Worm (Caenorhabditis elegans) whole organism, young adult: ENCODE measurements around the gene F25B5.3.

ENCODE experiments used
- D2030.7 ChIP-seq: fragments of 200-800 bp; sonication (Bioruptor generic); IDR thresholded peaks from 2 replicates; pipeline ENCODE4 v1.3.6; 2022; ENCODE audit warnings: missing genetic modification reagents, missing genetic modification characterization, missing compliant biosample characterization
- F33H1.4 ChIP-seq: fragments of 200-800 bp; sonication (Bioruptor generic); IDR thresholded peaks from 2 replicates; pipeline ENCODE4 v1.3.6; 2022; ENCODE audit warnings: missing genetic modification reagents, missing genetic modification characterization, missing compliant biosample characterization
- F49E8.2 ChIP-seq: sonication (generic microtip); optimal IDR thresholded peaks from 3 replicates; lab custom pipeline; 2017; ENCODE audit warnings: missing genetic modification characterization, mild to moderate bottlenecking, missing compliant biosample characterization, antibody characterized with exemption, moderate library complexity; ENCODE audit not compliant: insufficient read depth
- F52B5.7 ChIP-seq: sonication (generic microtip); optimal IDR thresholded peaks from 2 replicates; lab custom pipeline; 2016; ENCODE audit warnings: mild to moderate bottlenecking, missing genetic modification characterization, missing compliant biosample characterization
- F55B11.4 ChIP-seq: sonication (generic microtip); optimal IDR thresholded peaks from 2 replicates; lab custom pipeline; 2016; ENCODE audit warnings: missing compliant biosample characterization, missing genetic modification characterization, borderline replicate concordance; ENCODE audit not compliant: insufficient read depth
- F57A8.1 ChIP-seq: fragments of 200-800 bp; sonication (Bioruptor generic); optimal IDR thresholded peaks from 2 replicates; lab custom pipeline; 2018; ENCODE audit warnings: mild to moderate bottlenecking, missing genetic modification characterization, moderate library complexity, missing compliant biosample characterization
- F57C9.4 ChIP-seq: sonication (generic microtip); optimal IDR thresholded peaks from 2 replicates; lab custom pipeline; 2017; ENCODE audit warnings: mild to moderate bottlenecking, missing genetic modification characterization, missing compliant biosample characterization
- T26A5.8 ChIP-seq: sonication (generic microtip); optimal IDR thresholded peaks from 2 replicates; lab custom pipeline; 2016; ENCODE audit warnings: missing genetic modification characterization, missing compliant biosample characterization
- Y53G8AR.9 ChIP-seq: fragments of 200-800 bp; sonication (Bioruptor generic); conservative IDR thresholded peaks from 2 replicates; pipeline ENCODE4 v1.3.6; 2022; ENCODE audit warnings: missing genetic modification reagents, missing genetic modification characterization, missing compliant biosample characterization
- Y67H2A.10 ChIP-seq: fragments of 200-800 bp; sonication (Bioruptor generic); conservative IDR thresholded peaks from 2 replicates; pipeline ENCODE4 v1.3.6; 2022; ENCODE audit warnings: missing genetic modification reagents, missing genetic modification characterization, missing compliant biosample characterization
- Y95B8A.8 ChIP-seq: fragments of 200-800 bp; sonication (Bioruptor generic); IDR thresholded peaks from 2 replicates; pipeline ENCODE4 v1.3.6; 2022; ENCODE audit warnings: missing genetic modification reagents, missing genetic modification characterization, missing compliant biosample characterization
- ZK185.1 ChIP-seq: sonication (generic microtip); optimal IDR thresholded peaks from 2 replicates; lab custom pipeline; 2016; ENCODE audit warnings: mild to moderate bottlenecking, missing genetic modification characterization, missing compliant biosample characterization; ENCODE audit not compliant: poor library complexity, severe bottlenecking
- aptf-2 ChIP-seq: fragments of 200-800 bp; sonication (Bioruptor generic); conservative IDR thresholded peaks from 2 replicates; pipeline ENCODE4 v1.3.6; 2022; ENCODE audit warnings: missing genetic modification reagents, missing genetic modification characterization, missing compliant biosample characterization
- atf-7 ChIP-seq: sonication (generic microtip); optimal IDR thresholded peaks from 2 replicates; lab custom pipeline; 2017; ENCODE audit warnings: mild to moderate bottlenecking, missing genetic modification characterization, missing compliant biosample characterization
- athp-1 ChIP-seq: sonication (generic microtip); optimal IDR thresholded peaks from 2 replicates; lab custom pipeline; 2017; ENCODE audit warnings: mild to moderate bottlenecking, missing genetic modification characterization, missing compliant biosample characterization
- attf-5 ChIP-seq: fragments of 200-800 bp; sonication (Bioruptor generic); optimal IDR thresholded peaks from 2 replicates; lab custom pipeline; 2018; ENCODE audit warnings: mild to moderate bottlenecking, missing genetic modification characterization, missing compliant biosample characterization
- bed-1 ChIP-seq: fragments of 200-800 bp; sonication (Bioruptor generic); IDR thresholded peaks from 2 replicates; pipeline ENCODE4 v1.3.6; 2022; ENCODE audit warnings: missing genetic modification reagents, missing genetic modification characterization, missing compliant biosample characterization
- ccch-3 ChIP-seq: fragments of 200-800 bp; sonication (Bioruptor generic); optimal IDR thresholded peaks from 2 replicates; lab custom pipeline; 2018; ENCODE audit warnings: mild to moderate bottlenecking, missing genetic modification characterization, missing compliant biosample characterization
- cebp-1 ChIP-seq, 2 experiments: fragments of 200-800 bp in 1 of 2; sonication (Bioruptor generic) in 1 of 2; sonication (generic microtip) in 1 of 2; IDR thresholded peaks in 1 of 2; optimal IDR thresholded peaks in 1 of 2; 2 replicates each; pipeline versions ENCODE4 v1.3.6 to Lab custom; 2017 to 2022; ENCODE audit warnings: missing compliant biosample characterization in 2 of 2, missing genetic modification characterization in 2 of 2, mild to moderate bottlenecking in 1 of 2, missing genetic modification reagents in 1 of 2, moderate library complexity in 1 of 2
- ceh-40 ChIP-seq: fragments of 200-800 bp; sonication (Bioruptor generic); IDR thresholded peaks from 2 replicates; pipeline ENCODE4 v1.3.6; 2022; ENCODE audit warnings: missing genetic modification characterization, missing compliant biosample characterization
- ceh-79 ChIP-seq: sonication (generic microtip); optimal IDR thresholded peaks from 2 replicates; lab custom pipeline; 2017; ENCODE audit warnings: mild to moderate bottlenecking, missing genetic modification characterization, missing compliant biosample characterization
- ceh-91 ChIP-seq: fragments of 200-800 bp; sonication (Bioruptor generic); IDR thresholded peaks from 2 replicates; pipeline ENCODE4 v1.3.6; 2022; ENCODE audit warnings: missing genetic modification reagents, missing genetic modification characterization, missing compliant biosample characterization
- efl-1 ChIP-seq: fragments of 150-350 bp; optimal IDR thresholded peaks from 2 replicates; lab custom pipeline; 2014; ENCODE audit warnings: missing biosample characterization, missing genetic modification reagents, missing genetic modification characterization
- him-1 ChIP-seq: sonication (generic microtip); optimal IDR thresholded peaks from 2 replicates; lab custom pipeline; 2016; ENCODE audit warnings: missing genotype, missing genetic modification reagents, missing genetic modification characterization, missing compliant biosample characterization
- hlh-26 ChIP-seq: fragments of 200-800 bp; sonication (Bioruptor generic); conservative IDR thresholded peaks from 2 replicates; pipeline ENCODE4 v1.3.6; 2022; ENCODE audit warnings: missing genetic modification reagents, missing genetic modification characterization, missing compliant biosample characterization
- hmg-1.2 ChIP-seq: fragments of 200-800 bp; sonication (Bioruptor generic); IDR thresholded peaks from 2 replicates; pipeline ENCODE4 v1.3.6; 2022; ENCODE audit warnings: missing genetic modification reagents, missing genetic modification characterization, missing compliant biosample characterization
- hmg-20 ChIP-seq: fragments of 200-800 bp; sonication (Bioruptor generic); IDR thresholded peaks from 2 replicates; pipeline ENCODE4 v1.3.6; 2022; ENCODE audit warnings: missing genetic modification reagents, missing genetic modification characterization, missing compliant biosample characterization
- hsf-1 ChIP-seq: fragments of 200-800 bp; sonication (Bioruptor generic); IDR thresholded peaks from 2 replicates; pipeline ENCODE4 v1.3.6; 2022; ENCODE audit warnings: missing genetic modification reagents, missing genetic modification characterization, missing compliant biosample characterization
- lin-35 ChIP-seq, 3 experiments: fragments of 150-350 bp in 2 of 3; sonication (generic microtip) in 1 of 3; optimal IDR thresholded peaks; 2 replicates each; lab custom pipeline; 2014 to 2018; ENCODE audit warnings: missing biosample characterization in 3 of 3, missing genetic modification characterization in 3 of 3, missing genetic modification reagents in 3 of 3
- lsl-1 ChIP-seq: fragments of 200-800 bp; sonication (Bioruptor generic); optimal IDR thresholded peaks from 2 replicates; lab custom pipeline; 2018; ENCODE audit warnings: mild to moderate bottlenecking, missing genetic modification characterization, moderate library complexity, missing compliant biosample characterization
- madf-10 ChIP-seq: sonication (generic microtip); optimal IDR thresholded peaks from 2 replicates; lab custom pipeline; 2016; ENCODE audit warnings: mild to moderate bottlenecking, missing genetic modification characterization, missing compliant biosample characterization
- madf-6 ChIP-seq: fragments of 200-800 bp; sonication (Bioruptor generic); IDR thresholded peaks from 2 replicates; pipeline ENCODE4 v1.3.6; 2022; ENCODE audit warnings: missing genetic modification reagents, missing genetic modification characterization, missing compliant biosample characterization
- madf-8 ChIP-seq: fragments of 200-800 bp; sonication (Bioruptor generic); conservative IDR thresholded peaks from 2 replicates; pipeline ENCODE4 v1.3.6; 2022; ENCODE audit warnings: missing genetic modification reagents, missing genetic modification characterization, missing compliant biosample characterization
- nfya-1 ChIP-seq: sonication (generic microtip); optimal IDR thresholded peaks from 2 replicates; lab custom pipeline; 2017; ENCODE audit warnings: antibody characterized with exemption, missing compliant biosample characterization, missing genetic modification characterization, borderline replicate concordance; ENCODE audit not compliant: insufficient read depth
- nhr-27 ChIP-seq: fragments of 200-800 bp; sonication (Bioruptor generic); optimal IDR thresholded peaks from 2 replicates; lab custom pipeline; 2018; ENCODE audit warnings: mild to moderate bottlenecking, missing genetic modification characterization, moderate library complexity, missing compliant biosample characterization
- nhr-80 ChIP-seq: sonication (generic microtip); optimal IDR thresholded peaks from 2 replicates; lab custom pipeline; 2016; ENCODE audit warnings: missing genetic modification characterization, missing compliant biosample characterization
- rcor-1 ChIP-seq: fragments of 200-800 bp; sonication (Bioruptor generic); IDR thresholded peaks from 2 replicates; pipeline ENCODE4 v1.3.6; 2022; ENCODE audit warnings: missing genetic modification reagents, missing genetic modification characterization, missing compliant biosample characterization
- somi-1 ChIP-seq: fragments of 200-800 bp; sonication (Bioruptor generic); optimal IDR thresholded peaks from 2 replicates; lab custom pipeline; 2018; ENCODE audit warnings: mild to moderate bottlenecking, missing genetic modification characterization, missing compliant biosample characterization
- unc-62 ChIP-seq: fragments of 150-350 bp; optimal IDR thresholded peaks from 2 replicates; lab custom pipeline; 2014; ENCODE audit warnings: missing biosample characterization, missing genetic modification reagents, missing genetic modification characterization
- xnd-1 ChIP-seq: sonication (generic microtip); optimal IDR thresholded peaks from 2 replicates; lab custom pipeline; 2016; ENCODE audit warnings: missing genotype, missing genetic modification reagents, missing genetic modification characterization, missing compliant biosample characterization
- zim-3 ChIP-seq: sonication (generic microtip); optimal IDR thresholded peaks from 2 replicates; lab custom pipeline; 2017; ENCODE audit warnings: mild to moderate bottlenecking, missing genetic modification characterization, moderate library complexity, missing compliant biosample characterization
- ztf-6 ChIP-seq: fragments of 200-800 bp; sonication (Bioruptor generic); IDR thresholded peaks from 2 replicates; pipeline ENCODE4 v1.3.6; 2022; ENCODE audit warnings: missing genetic modification reagents, missing genetic modification characterization, missing compliant biosample characterization

Gene F25B5.3

ce11 chrIII:5953913-5954290 lies 5.2 kb downstream of the F25B5.3 start (continued):
- TF ChIP-seq Y53G8AR.9 (GFP tag; lab: Robert Waterston, UW) (no peak), ztf-6 (GFP tag; lab: Robert Waterston, UW) (no peak), nfya-1 (tag; lab: Kevin White, UChicago) (no peak), ccch-3 (GFP tag; lab: Kevin White, UChicago) (no peak), F52B5.7 (tag; lab: Kevin White, UChicago) (no peak), bed-1 (no peak), Y95B8A.8 (no peak), lsl-1 (no peak), atf-7 (tag; lab: Kevin White, UChicago) (no peak), ceh-79 (tag; lab: Kevin White, UChicago) (no peak), F57A8.1 (GFP tag; lab: Kevin White, UChicago) (no peak)
- TF ChIP-seq, all 124 proteins: peak for 4

- TF ChIP-seq F57C9.4 (no peak), nhr-27 (tag; lab: Kevin White, UChicago) (no peak), rcor-1 (no peak), F49E8.2 (peak; percentile 45), lsl-1 (peak; percentile 88), nhr-80 (tag; lab: Kevin White, UChicago) (no peak), him-1 (tag; lab: Kevin White, UChicago) (peak; percentile 33), efl-1 (GFP tag; lab: Kevin White, UChicago) (peak; percentile 37), madf-10 (tag; lab: Kevin White, UChicago) (no peak), madf-8 (GFP tag; lab: Robert Waterston, UW) (peak; percentile 60), ceh-91 (GFP tag; lab: Robert Waterston, UW) (peak; percentile 49), cebp-1 (GFP tag; IDR thresholded peaks at IDR 0.05; lab: Robert Waterston, UW) (no peak), cebp-1 (tag; optimal IDR thresholded peaks at IDR 0.05; lab: Kevin White, UChicago) (peak; percentile 32), attf-5 (GFP tag; lab: Kevin White, UChicago) (no peak), madf-6 (peak; percentile 87), athp-1 (no peak), hmg-1.2 (GFP tag; lab: Robert Waterston, UW) (peak; percentile 17; the same call in 1 of the 2 replicates), T26A5.8 (tag; lab: Kevin White, UChicago) (no peak), hmg-20 (GFP tag; lab: Robert Waterston, UW) (no peak), F55B11.4 (no peak), hlh-26 (no peak), D2030.7 (peak; percentile 33; the same call in 1 of the 2 replicates), F33H1.4 (peak; percentile 89), ZK185.1 (tag; lab: Kevin White, UChicago) (no peak), xnd-1 (tag; lab: Kevin White, UChicago) (peak; percentile 74)
These were observed 9.6 kb downstream of the F25B5.3 start, which contains the start of the genes nono-1 and nop-1 for ce11 chrIII:5958172-5958886. nono-1 (minus strand) TSS chrIII:5958246. nop-1 (plus strand) TSS chrIII:5958722.

ce11 chrIII:5959049-5959448 lies 10.4 kb downstream of the F25B5.3 start:
- TF ChIP-seq Y67H2A.10 (GFP tag; lab: Robert Waterston, UW) = no peak
- TF ChIP-seq unc-62 (GFP tag; lab: Kevin White, UChicago) = no peak
- no peak for TF ChIP-seq lin-35 (GFP tag; optimal IDR thresholded peaks at IDR 0.05; lab: Kevin White, UChicago)
- no peak for TF ChIP-seq F33H1.4
- no peak for TF ChIP-seq hsf-1
- TF ChIP-seq nhr-27 (tag; lab: Kevin White, UChicago) = no peak
- no peak for TF ChIP-seq aptf-2 (GFP tag; lab: Robert Waterston, UW)
- TF ChIP-seq somi-1 (GFP tag; lab: Kevin White, UChicago) = no peak
- no peak for TF ChIP-seq ceh-40 (GFP tag; lab: Robert Waterston, UW)
- no peak for TF ChIP-seq zim-3 (tag; lab: Kevin White, UChicago)
